Worm (Caenorhabditis elegans): ENCODE data around the gene zyg-12.

The zyg-12 gene

DNA sequence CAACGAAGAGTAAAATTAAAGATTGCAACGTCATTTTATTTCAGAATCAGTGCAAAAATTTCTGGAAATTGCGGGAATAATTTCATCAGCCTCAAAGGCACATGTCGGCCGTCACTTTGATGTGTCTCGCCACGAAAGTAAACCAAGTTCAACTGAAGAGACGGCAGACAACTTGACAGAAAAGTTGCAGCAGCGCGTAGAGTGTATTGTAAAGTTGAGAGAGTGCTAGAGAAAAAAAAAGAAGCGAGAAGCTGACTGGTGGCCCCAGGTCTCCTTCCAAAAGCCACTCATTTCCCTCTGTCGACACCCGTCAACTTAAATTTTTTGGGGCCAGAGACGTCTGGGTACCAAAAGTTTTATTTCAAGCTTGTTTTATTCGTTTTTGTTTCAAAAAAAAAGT lies 45.4 kb upstream of the zyg-12 start (continued):
- TF ChIP-seq D2030.7 (GFP tag; IDR thresholded peaks at IDR 0.05) (peak; percentile 69), dox-1 (GFP tag; IDR thresholded peaks at IDR 0.05) (peak; percentile 73), lsy-27 (tag; optimal IDR thresholded peaks at IDR 0.05; ENCODE audit: borderline replicate concordance, insufficient read depth) (peak; percentile 60), lin-26 (GFP tag; IDR thresholded peaks at IDR 0.05) (no peak), let-607 (tag; optimal IDR thresholded peaks at IDR 0.05) (no peak), gei-17 (GFP tag; optimal IDR thresholded peaks at IDR 0.05) (no peak), F39B2.1 (GFP tag; IDR thresholded peaks at IDR 0.05) (no peak), F57C9.4 (tag; optimal IDR thresholded peaks at IDR 0.05) (no peak), T07F8.4 (tag; optimal IDR thresholded peaks at IDR 0.05) (no peak), F10E7.11 (tag; optimal IDR thresholded peaks at IDR 0.05) (no peak), atf-7 (tag; optimal IDR thresholded peaks at IDR 0.05) (no peak), F55B11.4 (tag; optimal IDR thresholded peaks at IDR 0.05; ENCODE audit: borderline replicate concordance, insufficient read depth) (no peak), snpc-1.3 (tag; optimal IDR thresholded peaks at IDR 0.05; ENCODE audit: insufficient read depth) (peak; percentile 58), lsl-1 (GFP tag; optimal IDR thresholded peaks at IDR 0.05) (peak; percentile 77), xnd-1 (tag; optimal IDR thresholded peaks at IDR 0.05) (peak; percentile 26), athp-1 (tag; optimal IDR thresholded peaks at IDR 0.05) (no peak), unc-62 (GFP tag; optimal IDR thresholded peaks at IDR 0.05) (peak; percentile 29), C06A6.2 (GFP tag; conservative IDR thresholded peaks at IDR 0.05) (no peak), aptf-2 (GFP tag; conservative IDR thresholded peaks at IDR 0.05) (no peak), attf-5 (GFP tag; optimal IDR thresholded peaks at IDR 0.05) (peak; percentile 40), ceh-40 (GFP tag; IDR thresholded peaks at IDR 0.05) (no peak), nhr-120 (GFP tag; IDR thresholded peaks at IDR 0.05) (no peak), F57A8.1 (GFP tag; optimal IDR thresholded peaks at IDR 0.05) (no peak), B0336.3 (GFP tag; IDR thresholded peaks at IDR 0.05) (no peak; the same call in 1 of the 2 replicates), madf-8 (GFP tag; conservative IDR thresholded peaks at IDR 0.05) (peak; percentile 47; the same call in 1 of the 2 replicates), egl-18 (GFP tag; IDR thresholded peaks at IDR 0.05) (no peak), efl-1 (GFP tag; optimal IDR thresholded peaks at IDR 0.05) (peak; percentile 69), nfya-1 (tag; optimal IDR thresholded peaks at IDR 0.05; ENCODE audit: borderline replicate concordance, insufficient read depth) (no peak), akir-1 (GFP tag; optimal IDR thresholded peaks at IDR 0.05) (no peak), mes-4 (tag; optimal IDR thresholded peaks at IDR 0.05) (no peak), lag-1 (GFP tag; IDR thresholded peaks at IDR 0.05) (no peak), mcd-1 (GFP tag; IDR thresholded peaks at IDR 0.05) (peak; percentile 70), Y53F4B.3 (GFP tag; IDR thresholded peaks at IDR 0.05) (no peak), hmg-1.2 (GFP tag; IDR thresholded peaks at IDR 0.05) (peak; percentile 94), somi-1 (GFP tag; optimal IDR thresholded peaks at IDR 0.05) (no peak), lin-40 (tag; optimal IDR thresholded peaks at IDR 0.05) (peak; percentile 24), ceh-58 (GFP tag; IDR thresholded peaks at IDR 0.05) (no peak), madf-3 (GFP tag; IDR thresholded peaks at IDR 0.05) (peak; percentile 29; the same call in 1 of the 2 replicates), Y95B8A.8 (GFP tag; IDR thresholded peaks at IDR 0.05) (0 out of 2 replicates have a peak, but pooled peaks have one; percentile 60), chd-7 (tag; optimal IDR thresholded peaks at IDR 0.05) (peak; percentile 9), ztf-28 (GFP tag; IDR thresholded peaks at IDR 0.05) (no peak), pbrm-1 (GFP tag; IDR thresholded peaks at IDR 0.05) (peak; percentile 67; the same call in 1 of the 2 replicates), unc-130 (GFP tag; optimal IDR thresholded peaks at IDR 0.05) (no peak), Y79H2A.3 (GFP tag; conservative IDR thresholded peaks at IDR 0.05) (no peak), hmg-20 (GFP tag; IDR thresholded peaks at IDR 0.05) (no peak), B0261.1 (tag; optimal IDR thresholded peaks at IDR 0.05) (no peak), him-1 (tag; optimal IDR thresholded peaks at IDR 0.05) (no peak), nhr-80 (tag; optimal IDR thresholded peaks at IDR 0.05) (peak; percentile 15), lir-1 (GFP tag; conservative IDR thresholded peaks at IDR 0.05) (0 out of 2 replicates have a peak, but pooled peaks have one; percentile 10)
